Fruit fly (Drosophila melanogaster): ENCODE data around the gene alpha-Est2.

DNA sequence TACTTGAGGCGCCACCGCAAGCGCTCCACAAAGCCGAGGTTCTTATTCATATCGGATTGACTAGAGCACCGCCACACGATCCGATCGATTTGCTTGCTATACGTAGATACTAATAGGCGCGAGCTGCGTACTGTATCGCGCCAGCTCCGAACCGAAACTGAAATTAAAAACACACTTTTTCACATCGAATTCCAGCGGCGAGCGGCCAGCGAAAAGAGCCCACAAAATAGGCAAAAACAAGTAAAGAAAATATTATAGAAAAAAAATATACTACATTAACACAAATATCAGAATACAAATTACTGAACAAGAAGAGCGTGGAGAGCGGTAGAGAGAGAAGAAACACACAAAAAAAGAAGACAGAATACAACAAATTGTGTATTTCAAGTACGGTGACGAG lies 18.0 kb upstream of the alpha-Est2 start, which contains the start of gene alpha-Est7:
- TF ChIP-seq CG6689 (GFP tag; IDR thresholded peaks at IDR 0.05) (no peak), H15 (GFP tag; IDR thresholded peaks at IDR 0.05) (no peak), Hmx (GFP tag; optimal IDR thresholded peaks at IDR 0.05) (no peak), CG18262 (tag; optimal IDR thresholded peaks at IDR 0.05) (no peak), kah (GFP tag; optimal IDR thresholded peaks at IDR 0.05) (no peak), phol (tag; optimal IDR thresholded peaks at IDR 0.05) (no peak), lov (optimal IDR thresholded peaks at IDR 0.05) (no peak), lov (GFP tag; IDR thresholded peaks at IDR 0.05) (no peak), tll (GFP tag; optimal IDR thresholded peaks at IDR 0.05) (no peak)

Measured in whole organism, embryonic.